Worm (Caenorhabditis elegans) whole organism, young adult: ENCODE measurements around the gene gmap-3.

Experiments used
- ama-1 ChIP-seq, 3 experiments: fragments of 150-350 bp in 1 of 3; sonication (generic microtip) in 2 of 3; optimal IDR thresholded peaks; 2 replicates each; lab custom pipeline; 2014 to 2018; ENCODE audit warnings: missing biosample characterization in 2 of 3, missing genetic modification characterization in 2 of 3, missing genetic modification reagents in 2 of 3
- athp-1 ChIP-seq: sonication (generic microtip); optimal IDR thresholded peaks from 2 replicates; lab custom pipeline; 2017; ENCODE audit warnings: mild to moderate bottlenecking, missing genetic modification characterization, missing compliant biosample characterization
- cebp-2 ChIP-seq: fragments of 200-800 bp; sonication (Bioruptor generic); IDR thresholded peaks from 2 replicates; pipeline ENCODE4 v1.3.6; 2022; ENCODE audit warnings: missing genetic modification characterization, missing compliant biosample characterization
- dpff-1 ChIP-seq: sonication (generic microtip); optimal IDR thresholded peaks from 2 replicates; lab custom pipeline; 2017; ENCODE audit warnings: mild to moderate bottlenecking, missing genetic modification characterization, missing compliant biosample characterization
- lsy-27 ChIP-seq: sonication (generic microtip); optimal IDR thresholded peaks from 2 replicates; lab custom pipeline; 2017; ENCODE audit warnings: missing genetic modification characterization, mild to moderate bottlenecking, missing compliant biosample characterization, antibody characterized with exemption, missing genotype, borderline replicate concordance; ENCODE audit not compliant: insufficient read depth
- madf-3 ChIP-seq: fragments of 200-800 bp; sonication (Bioruptor generic); IDR thresholded peaks from 2 replicates; pipeline ENCODE4 v1.3.6; 2022; ENCODE audit warnings: missing genetic modification reagents, missing genetic modification characterization, missing compliant biosample characterization
- mes-4 ChIP-seq: sonication (generic microtip); optimal IDR thresholded peaks from 2 replicates; lab custom pipeline; 2016; ENCODE audit warnings: missing genotype, missing genetic modification characterization, missing compliant biosample characterization
- nfya-1 ChIP-seq: sonication (generic microtip); optimal IDR thresholded peaks from 2 replicates; lab custom pipeline; 2017; ENCODE audit warnings: antibody characterized with exemption, missing compliant biosample characterization, missing genetic modification characterization, borderline replicate concordance; ENCODE audit not compliant: insufficient read depth
- pbrm-1 ChIP-seq: fragments of 200-800 bp; sonication (Bioruptor generic); IDR thresholded peaks from 2 replicates; pipeline ENCODE4 v1.3.6; 2022; ENCODE audit warnings: missing genetic modification reagents, missing genetic modification characterization, missing compliant biosample characterization

- TF ChIP-seq dpff-1 (no peak), cebp-2 (no peak), athp-1 (no peak), lsy-27 (tag; lab: Kevin White, UChicago) (no peak), mes-4 (tag; lab: Kevin White, UChicago) (no peak), ama-1 (optimal IDR thresholded peaks at IDR 0.05; lab: Kevin White, UChicago) (no peak), ama-1 (GFP tag; optimal IDR thresholded peaks at IDR 0.05; lab: Kevin White, UChicago) (no peak), nfya-1 (no peak), madf-3 (no peak), pbrm-1 (no peak)
Observed at ce11 chrX:12929961-12930360, 10.8 kb downstream of the gmap-3 start, which contains the start of gene C34E7.3.
